Fruit fly (Drosophila melanogaster) whole organism, embryonic: ENCODE results near the gene Phb1.

Experiments used
- CG10209 ChIP-seq: fragments of 200-800 bp; sonication (Bioruptor generic); optimal IDR thresholded peaks from 3 replicates; lab custom pipeline; 2017; ENCODE audit warnings: missing biosample characterization, mild to moderate bottlenecking, missing genetic modification characterization, missing genetic modification reagents
- CG2202 ChIP-seq: fragments of 200-800 bp; sonication (Bioruptor generic); optimal IDR thresholded peaks from 2 replicates; lab custom pipeline; 2018; ENCODE audit warnings: missing biosample characterization, mild to moderate bottlenecking, missing genetic modification characterization
- CG30020 ChIP-seq: fragments of 200-800 bp; optimal IDR thresholded peaks from 2 replicates; lab custom pipeline; 2019; ENCODE audit warnings: missing biosample characterization, mild to moderate bottlenecking, missing genetic modification characterization, moderate library complexity
- Hand ChIP-seq: fragments of 200-800 bp; sonication (Bioruptor generic); optimal IDR thresholded peaks from 2 replicates; lab custom pipeline; 2017; ENCODE audit warnings: mild to moderate bottlenecking, missing biosample characterization, missing genetic modification reagents, missing genetic modification characterization
- croc ChIP-seq: fragments of 200-800 bp; sonication (Bioruptor generic); conservative IDR thresholded peaks from 3 replicates; pipeline ENCODE4 v1.3.6; 2022; ENCODE audit warnings: missing biosample characterization, missing genetic modification characterization

DNA sequence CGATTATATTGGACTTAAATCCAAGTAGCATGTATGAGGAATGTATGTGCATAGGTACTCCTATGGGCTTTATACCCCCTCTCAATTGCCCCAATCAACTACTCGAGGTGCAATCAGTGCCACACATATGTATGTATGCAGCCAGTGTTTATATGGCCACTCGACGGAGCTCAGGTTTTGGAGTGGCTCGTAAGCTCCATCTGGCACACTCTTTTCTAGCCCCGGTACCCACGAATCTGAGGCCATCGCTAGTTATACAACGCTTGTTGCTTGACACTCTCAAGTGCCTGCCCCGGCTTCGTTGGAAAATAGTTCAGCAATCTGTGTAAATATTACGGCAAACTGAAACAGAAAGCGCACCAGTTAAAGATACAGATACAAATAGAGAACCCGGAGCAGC lies 27.3 kb downstream of the Phb1 start:
- no peak for TF ChIP-seq CG10209 (GFP tag; lab: Kevin White, UChicago)
- no peak for TF ChIP-seq CG30020 (tag; lab: Kevin White, UChicago)
- no peak for TF ChIP-seq croc (GFP tag; lab: Robert Waterston, UW)
- TF ChIP-seq Hand (GFP tag; lab: Kevin White, UChicago) = no peak
- no peak for TF ChIP-seq CG2202 (tag; lab: Kevin White, UChicago)
